Worm (Caenorhabditis elegans): ENCODE results near the gene C18B2.3.

The C18B2.3 gene

ce11 chrX:3566856-3567255, 34.8 kb upstream of the C18B2.3 start:
- no peak for TF ChIP-seq tbx-8 (GFP tag; optimal IDR thresholded peaks at IDR 0.05)
- no peak for TF ChIP-seq nhr-28 (tag; optimal IDR thresholded peaks at IDR 0.05)
- no peak for TF ChIP-seq mls-2 (tag; optimal IDR thresholded peaks at IDR 0.05)
- no peak for TF ChIP-seq cnd-1 (tag; optimal IDR thresholded peaks at IDR 0.05)
- no peak for TF ChIP-seq drap-1 (GFP tag; optimal IDR thresholded peaks at IDR 0.05)
- no peak for TF ChIP-seq mep-1 (tag; optimal IDR thresholded peaks at IDR 0.05)
- no peak for TF ChIP-seq M03D4.4 (tag; optimal IDR thresholded peaks at IDR 0.05)
- no peak for TF ChIP-seq ceh-83 (GFP tag; optimal IDR thresholded peaks at IDR 0.05)
- TF ChIP-seq hlh-1 (tag; optimal IDR thresholded peaks at IDR 0.05): no peak

ce11 chrX:3572490-3572889, 29.1 kb upstream of the C18B2.3 start, which contains the start of gene vit-3:
Gene vit-3 (minus strand): TSS chrX:3572549.
- no peak for TF ChIP-seq nhr-12 (tag; optimal IDR thresholded peaks at IDR 0.05)
- no peak for TF ChIP-seq nhr-76 (tag; optimal IDR thresholded peaks at IDR 0.05)
- TF ChIP-seq flh-1 (GFP tag; optimal IDR thresholded peaks at IDR 0.05): no peak
- no peak for TF ChIP-seq snpc-4 (tag; optimal IDR thresholded peaks at IDR 0.05)
- no peak for TF ChIP-seq unc-62 (GFP tag; optimal IDR thresholded peaks at IDR 0.05)
- TF ChIP-seq hlh-1 (tag; optimal IDR thresholded peaks at IDR 0.05): no peak
- TF ChIP-seq elt-3 (tag; optimal IDR thresholded peaks at IDR 0.05): no peak
- no peak for TF ChIP-seq nhr-2 (tag; optimal IDR thresholded peaks at IDR 0.05)
- TF ChIP-seq bed-3 (GFP tag; optimal IDR thresholded peaks at IDR 0.05): no peak
- TF ChIP-seq cnd-1 (tag; optimal IDR thresholded peaks at IDR 0.05): no peak

- TF ChIP-seq lin-13 (tag; optimal IDR thresholded peaks at IDR 0.05) (no peak), elt-1 (tag; optimal IDR thresholded peaks at IDR 0.05; ENCODE audit: borderline replicate concordance, insufficient read depth) (no peak), hlh-1 (tag; optimal IDR thresholded peaks at IDR 0.05) (no peak), flh-1 (GFP tag; optimal IDR thresholded peaks at IDR 0.05) (no peak), lsy-2 (tag; optimal IDR thresholded peaks at IDR 0.05) (no peak), bed-3 (GFP tag; optimal IDR thresholded peaks at IDR 0.05) (no peak), mep-1 (tag; optimal IDR thresholded peaks at IDR 0.05) (no peak), ces-1 (GFP tag; optimal IDR thresholded peaks at IDR 0.05) (no peak), sem-2 (GFP tag; optimal IDR thresholded peaks at IDR 0.05) (no peak)
Observed at ce11 chrX:3573482-3573881, 28.1 kb upstream of the C18B2.3 start, which contains the start of gene T27A10.5. Gene T27A10.5 (minus strand): TSS chrX:3573582.

ce11 chrX:3576239-3576638, 25.4 kb upstream of the C18B2.3 start, which contains the start of gene ckc-1:
Gene ckc-1 (plus strand): TSS chrX:3576606.
- no peak for TF ChIP-seq nhr-76 (tag; optimal IDR thresholded peaks at IDR 0.05)
- no peak for TF ChIP-seq nhr-2 (tag; optimal IDR thresholded peaks at IDR 0.05)
- no peak for TF ChIP-seq flh-1 (GFP tag; optimal IDR thresholded peaks at IDR 0.05)
- TF ChIP-seq sem-2 (GFP tag; optimal IDR thresholded peaks at IDR 0.05): no peak
- no peak for TF ChIP-seq mep-1 (tag; optimal IDR thresholded peaks at IDR 0.05)
- no peak for TF ChIP-seq lin-13 (tag; optimal IDR thresholded peaks at IDR 0.05)
- TF ChIP-seq blmp-1 (tag; optimal IDR thresholded peaks at IDR 0.05): no peak
- TF ChIP-seq lsy-2 (tag; optimal IDR thresholded peaks at IDR 0.05): no peak
- TF ChIP-seq ceh-43 (GFP tag; optimal IDR thresholded peaks at IDR 0.05): no peak
- TF ChIP-seq bed-3 (GFP tag; optimal IDR thresholded peaks at IDR 0.05): no peak
- no peak for TF ChIP-seq sptf-1 (tag; optimal IDR thresholded peaks at IDR 0.05)
- TF ChIP-seq ces-1 (GFP tag; optimal IDR thresholded peaks at IDR 0.05): no peak
- no peak for TF ChIP-seq mab-5 (tag; optimal IDR thresholded peaks at IDR 0.05)
- no peak for TF ChIP-seq hlh-1 (tag; optimal IDR thresholded peaks at IDR 0.05)

- no peak for TF ChIP-seq M03D4.4 (tag; optimal IDR thresholded peaks at IDR 0.05)
- TF ChIP-seq lin-32 (GFP tag; optimal IDR thresholded peaks at IDR 0.05): no peak
- no peak for TF ChIP-seq bed-3 (GFP tag; optimal IDR thresholded peaks at IDR 0.05)
- no peak for TF ChIP-seq sem-2 (GFP tag; optimal IDR thresholded peaks at IDR 0.05)
Observed at ce11 chrX:3581813-3582212, 19.8 kb upstream of the C18B2.3 start.

- TF ChIP-seq drap-1 (GFP tag; optimal IDR thresholded peaks at IDR 0.05) (no peak), snpc-4 (tag; optimal IDR thresholded peaks at IDR 0.05) (no peak), nhr-12 (tag; optimal IDR thresholded peaks at IDR 0.05) (no peak), sem-2 (GFP tag; optimal IDR thresholded peaks at IDR 0.05) (no peak), mls-2 (tag; optimal IDR thresholded peaks at IDR 0.05) (no peak), bed-3 (GFP tag; optimal IDR thresholded peaks at IDR 0.05) (no peak), lsy-2 (tag; optimal IDR thresholded peaks at IDR 0.05) (no peak), ztf-11 (tag; optimal IDR thresholded peaks at IDR 0.05) (no peak), sptf-1 (tag; optimal IDR thresholded peaks at IDR 0.05) (no peak), ceh-39 (tag; optimal IDR thresholded peaks at IDR 0.05) (no peak), lin-13 (tag; optimal IDR thresholded peaks at IDR 0.05) (no peak), lin-32 (GFP tag; optimal IDR thresholded peaks at IDR 0.05) (no peak), mab-5 (tag; optimal IDR thresholded peaks at IDR 0.05) (no peak), zip-8 (tag; optimal IDR thresholded peaks at IDR 0.05) (no peak), nhr-76 (tag; optimal IDR thresholded peaks at IDR 0.05) (no peak), mep-1 (tag; optimal IDR thresholded peaks at IDR 0.05) (no peak)
Observed at ce11 chrX:3583436-3583835, 18.2 kb upstream of the C18B2.3 start.
